Comparison of ENCODE assay signal across 1 fruit fly cellular context in the genomic region with DNA sequence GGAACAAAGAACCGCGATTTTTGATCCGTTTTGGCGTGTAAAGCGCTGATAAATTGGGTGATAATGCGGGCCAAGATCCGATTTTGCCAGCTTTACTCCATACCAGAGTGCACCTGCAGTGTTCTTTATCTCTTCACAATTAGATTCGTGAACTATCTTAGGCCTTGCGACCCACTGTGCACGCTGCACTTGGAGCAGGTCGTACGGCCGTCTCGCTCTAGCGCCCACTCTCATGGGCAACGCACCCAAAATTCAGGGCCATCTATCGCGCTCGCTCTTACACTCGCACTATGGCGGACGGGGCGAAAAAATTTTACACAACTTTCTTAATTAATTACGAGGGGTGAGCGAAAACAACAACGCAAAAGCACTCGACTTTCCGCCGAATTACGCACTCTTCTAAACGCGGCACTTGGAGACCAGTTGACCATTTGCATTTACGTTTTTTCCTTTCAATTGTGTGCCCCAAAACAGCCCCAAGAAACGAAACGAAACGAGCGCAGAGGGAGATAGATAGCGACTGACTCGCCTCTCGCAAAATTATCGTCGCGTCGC.
TF ChIP-seq lines count a peak whose summit lies in the region.

No protein-coding gene starts in this region.

TF ChIP-seq in whole organism, embryonic, 481 proteins besides CTCF, POLR2A, EP300 and RAD21 (continued from another document):
- TF ChIP-seq Bgb (GFP tag; IDR thresholded peaks at IDR 0.05; lab: Robert Waterston, UW; ENCODE audit: partially characterized antibody) (peak; percentile 49; the same call in 1 of the 2 replicates), CG7963 (GFP tag; IDR thresholded peaks at IDR 0.05; lab: Robert Waterston, UW; ENCODE audit: partially characterized antibody) (peak; percentile 59; the same call in 2 of the 3 replicates), slbo (GFP tag; IDR thresholded peaks at IDR 0.05; lab: Robert Waterston, UW) (peak; percentile 41), nom (GFP tag; optimal IDR thresholded peaks at IDR 0.05; lab: Kevin White, UChicago) (no peak), HLH4C (GFP tag; IDR thresholded peaks at IDR 0.05; lab: Robert Waterston, UW; ENCODE audit: partially characterized antibody) (peak; percentile 44; the same call in 2 of the 3 replicates), CG14014 (GFP tag; IDR thresholded peaks at IDR 0.05; lab: Robert Waterston, UW) (0 out of 2 replicates have a peak, but pooled peaks have one; percentile 13), Nf-YC (tag; optimal IDR thresholded peaks at IDR 0.05; lab: Kevin White, UChicago) (peak; percentile 14), CG34422 (GFP tag; IDR thresholded peaks at IDR 0.05; lab: Robert Waterston, UW) (peak; percentile 34; the same call in 1 of the 3 replicates), CG7745 (tag; optimal IDR thresholded peaks at IDR 0.05; lab: Kevin White, UChicago) (peak; percentile 88), CG4707 (GFP tag; optimal IDR thresholded peaks at IDR 0.05; lab: Kevin White, UChicago) (peak; percentile 95), Deaf1 (tag; optimal IDR thresholded peaks at IDR 0.05; lab: Kevin White, UChicago) (peak; percentile 60), tna (GFP tag; IDR thresholded peaks at IDR 0.05; lab: Robert Waterston, UW; ENCODE audit: partially characterized antibody) (peak; percentile 20; the same call in 1 of the 2 replicates), CG17361 (GFP tag; IDR thresholded peaks at IDR 0.05; lab: Robert Waterston, UW) (no peak), CG9817 (tag; optimal IDR thresholded peaks at IDR 0.05; lab: Kevin White, UChicago) (no peak), NC2β (GFP tag; optimal IDR thresholded peaks at IDR 0.05; lab: Kevin White, UChicago) (no peak), pros (GFP tag; optimal IDR thresholded peaks at IDR 0.05; lab: Kevin White, UChicago) (peak; percentile 41), ci (GFP tag; IDR thresholded peaks at IDR 0.05; lab: Robert Waterston, UW) (peak; percentile 5; the same call in 2 of the 3 replicates), esg (GFP tag; conservative IDR thresholded peaks at IDR 0.05; lab: Robert Waterston, UW) (peak; percentile 36; the same call in 1 of the 2 replicates), CG9932 (GFP tag; IDR thresholded peaks at IDR 0.05; lab: Robert Waterston, UW) (0 out of 2 replicates have a peak, but pooled peaks have one; percentile 6), CG8478 (optimal IDR thresholded peaks at IDR 0.05; lab: Kevin White, UChicago) (peak; percentile 95), cg (GFP tag; optimal IDR thresholded peaks at IDR 0.05; lab: Kevin White, UChicago) (peak; percentile 51), CG6791 (GFP tag; IDR thresholded peaks at IDR 0.05; lab: Robert Waterston, UW; ENCODE audit: partially characterized antibody) (peak; percentile 67), inv (GFP tag; IDR thresholded peaks at IDR 0.05; lab: Robert Waterston, UW; ENCODE audit: partially characterized antibody) (0 out of 2 replicates have a peak, but pooled peaks have one; percentile 28), chm (GFP tag; IDR thresholded peaks at IDR 0.05; lab: Robert Waterston, UW) (0 out of 2 replicates have a peak, but pooled peaks have one; percentile 9), hb (GFP tag; IDR thresholded peaks at IDR 0.05; lab: Robert Waterston, UW; ENCODE audit: partially characterized antibody) (peak; percentile 63; the same call in 1 of the 3 replicates), YL-1 (GFP tag; optimal IDR thresholded peaks at IDR 0.05; lab: Kevin White, UChicago) (peak; percentile 68), CG4282 (GFP tag; optimal IDR thresholded peaks at IDR 0.05; lab: Kevin White, UChicago) (peak; percentile 88), en (GFP tag; optimal IDR thresholded peaks at IDR 0.05; lab: Kevin White, UChicago) (no peak), cad (GFP tag; optimal IDR thresholded peaks at IDR 0.05; lab: Kevin White, UChicago) (no peak), CG3726 (GFP tag; IDR thresholded peaks at IDR 0.05; lab: Robert Waterston, UW) (0 out of 3 replicates have a peak, but pooled peaks have one; percentile 13), ato (GFP tag; IDR thresholded peaks at IDR 0.05; lab: Robert Waterston, UW; ENCODE audit: partially characterized antibody) (0 out of 2 replicates have a peak, but pooled peaks have one; percentile 20), ERR (GFP tag; optimal IDR thresholded peaks at IDR 0.05; lab: Kevin White, UChicago) (no peak), Bteb2 (GFP tag; optimal IDR thresholded peaks at IDR 0.05; lab: Kevin White, UChicago) (no peak), Dll (GFP tag; IDR thresholded peaks at IDR 0.05; lab: Robert Waterston, UW; ENCODE audit: partially characterized antibody) (0 out of 4 replicates have a peak, but pooled peaks have one; percentile 33), row (GFP tag; IDR thresholded peaks at IDR 0.05; lab: Robert Waterston, UW) (peak; percentile 82), zen (tag; optimal IDR thresholded peaks at IDR 0.05; lab: Kevin White, UChicago) (no peak), CG8359 (GFP tag; optimal IDR thresholded peaks at IDR 0.05; lab: Kevin White, UChicago; ENCODE audit: borderline replicate concordance) (no peak), tll (GFP tag; optimal IDR thresholded peaks at IDR 0.05; lab: Kevin White, UChicago) (peak in 1 of 2 experiments; percentile 27), Rfx (GFP tag; IDR thresholded peaks at IDR 0.05; lab: Robert Waterston, UW) (peak; percentile 26), CG10654 (GFP tag; optimal IDR thresholded peaks at IDR 0.05; lab: Kevin White, UChicago) (no peak), her (GFP tag; optimal IDR thresholded peaks at IDR 0.05; lab: Kevin White, UChicago) (peak; percentile 6), lov (optimal IDR thresholded peaks at IDR 0.05; lab: Kevin White, UChicago) (no peak), lov (GFP tag; IDR thresholded peaks at IDR 0.05; lab: Robert Waterston, UW) (no peak), Drgx (GFP tag; IDR thresholded peaks at IDR 0.05; lab: Robert Waterston, UW) (peak; percentile 13; the same call in 1 of the 2 replicates), Trl (optimal IDR thresholded peaks at IDR 0.05; lab: Kevin White, UChicago) (peak in 1 of 2 experiments; percentile 21), Trl (GFP tag; optimal IDR thresholded peaks at IDR 0.05; lab: Kevin White, UChicago) (peak; percentile 20), Dp (GFP tag; optimal IDR thresholded peaks at IDR 0.05; lab: Kevin White, UChicago) (no peak), bab2 (GFP tag; optimal IDR thresholded peaks at IDR 0.05; lab: Kevin White, UChicago) (no peak), CG32532 (GFP tag; IDR thresholded peaks at IDR 0.05; lab: Robert Waterston, UW) (peak; percentile 45; the same call in 1 of the 2 replicates), ken (GFP tag; IDR thresholded peaks at IDR 0.05; lab: Robert Waterston, UW) (peak; percentile 53; the same call in 1 of the 3 replicates), D (optimal IDR thresholded peaks at IDR 0.05; lab: Kevin White, UChicago) (peak; percentile 41), D (GFP tag; optimal IDR thresholded peaks at IDR 0.05; lab: Kevin White, UChicago) (no peak), prd (optimal IDR thresholded peaks at IDR 0.05; lab: Kevin White, UChicago) (no peak), prd (GFP tag; IDR thresholded peaks at IDR 0.05; lab: Robert Waterston, UW) (peak; percentile 34; the same call in 1 of the 3 replicates), ara (GFP tag; IDR thresholded peaks at IDR 0.05; lab: Robert Waterston, UW) (peak; percentile 43; the same call in 1 of the 2 replicates), tgo (GFP tag; IDR thresholded peaks at IDR 0.05; lab: Robert Waterston, UW) (no peak), sna (GFP tag; IDR thresholded peaks at IDR 0.05; lab: Robert Waterston, UW; ENCODE audit: partially characterized antibody) (0 out of 2 replicates have a peak, but pooled peaks have one; percentile 36), sens (GFP tag; lab: Kevin White, UChicago) (peak; percentile 20), ftz-f1 (GFP tag; optimal IDR thresholded peaks at IDR 0.05; lab: Kevin White, UChicago) (peak; percentile 97), MESR4 (GFP tag; optimal IDR thresholded peaks at IDR 0.05; lab: Kevin White, UChicago) (peak; percentile 88), CG4617 (GFP tag; optimal IDR thresholded peaks at IDR 0.05; lab: Kevin White, UChicago; ENCODE audit: borderline replicate concordance) (peak; percentile 77), chinmo (GFP tag; IDR thresholded peaks at IDR 0.05; lab: Robert Waterston, UW; ENCODE audit: partially characterized antibody) (peak; percentile 98), Med (GFP tag; lab: Kevin White, UChicago) (peak; percentile 84), maf-S (GFP tag; optimal IDR thresholded peaks at IDR 0.05; lab: Kevin White, UChicago) (no peak), hkb (optimal IDR thresholded peaks at IDR 0.05; lab: Kevin White, UChicago) (no peak), hkb (GFP tag; IDR thresholded peaks at IDR 0.05; lab: Robert Waterston, UW) (peak; percentile 25; the same call in 1 of the 2 replicates), Opbp (GFP tag; IDR thresholded peaks at IDR 0.05; lab: Robert Waterston, UW; ENCODE audit: partially characterized antibody) (peak; percentile 64; the same call in 1 of the 3 replicates), Oli (tag; optimal IDR thresholded peaks at IDR 0.05; lab: Kevin White, UChicago) (no peak), CG8290 (GFP tag; optimal IDR thresholded peaks at IDR 0.05; lab: Kevin White, UChicago) (no peak), CG8290 (tag; optimal IDR thresholded peaks at IDR 0.05; lab: Kevin White, UChicago) (peak in 1 of 2 experiments; percentile 63), nerfin-2 (GFP tag; IDR thresholded peaks at IDR 0.05; lab: Robert Waterston, UW; ENCODE audit: partially characterized antibody) (peak; percentile 47), knrl (GFP tag; IDR thresholded peaks at IDR 0.05; lab: Robert Waterston, UW; ENCODE audit: partially characterized antibody) (peak; percentile 61), CG42726 (GFP tag; IDR thresholded peaks at IDR 0.05; lab: Robert Waterston, UW; ENCODE audit: partially characterized antibody) (peak; percentile 40; the same call in 1 of the 2 replicates), Scr (GFP tag; IDR thresholded peaks at IDR 0.05; lab: Robert Waterston, UW; ENCODE audit: partially characterized antibody) (0 out of 2 replicates have a peak, but pooled peaks have one; percentile 26), lab (GFP tag; optimal IDR thresholded peaks at IDR 0.05; lab: Kevin White, UChicago) (peak; percentile 35), otp (GFP tag; IDR thresholded peaks at IDR 0.05; lab: Robert Waterston, UW) (0 out of 3 replicates have a peak, but pooled peaks have one; percentile 46), CG10147 (GFP tag; optimal IDR thresholded peaks at IDR 0.05; lab: Kevin White, UChicago) (no peak), pzg (GFP tag; optimal IDR thresholded peaks at IDR 0.05; lab: Kevin White, UChicago) (peak; percentile 7), CG3163 (GFP tag; optimal IDR thresholded peaks at IDR 0.05; lab: Kevin White, UChicago) (peak; percentile 1), scrt (GFP tag; optimal IDR thresholded peaks at IDR 0.05; lab: Kevin White, UChicago) (no peak), rib (GFP tag; IDR thresholded peaks at IDR 0.05; lab: Robert Waterston, UW) (no peak), CG13624 (GFP tag; optimal IDR thresholded peaks at IDR 0.05; lab: Kevin White, UChicago) (peak; percentile 19), phol (tag; optimal IDR thresholded peaks at IDR 0.05; lab: Kevin White, UChicago) (peak; percentile 90), Ravus (GFP tag; IDR thresholded peaks at IDR 0.05; lab: Robert Waterston, UW) (no peak), run (tag; optimal IDR thresholded peaks at IDR 0.05; lab: Kevin White, UChicago) (no peak), vnd (GFP tag; IDR thresholded peaks at IDR 0.05; lab: Robert Waterston, UW; ENCODE audit: partially characterized antibody) (peak; percentile 66), Jarid2 (GFP tag; optimal IDR thresholded peaks at IDR 0.05; lab: Kevin White, UChicago) (peak; percentile 6)
